Worm (Caenorhabditis elegans) whole organism, L4/young adult: ENCODE results near the gene pgp-4.

Experiments
- W03F9.2 ChIP-seq: fragments of 150-350 bp; optimal IDR thresholded peaks from 2 replicates; lab custom pipeline; 2014; ENCODE audit warnings: missing biosample characterization, missing genetic modification characterization
- dao-5 ChIP-seq: sonication (generic microtip); optimal IDR thresholded peaks from 2 replicates; lab custom pipeline; 2016; ENCODE audit warnings: missing genotype, missing genetic modification characterization, moderate library complexity, missing compliant biosample characterization
- him-1 ChIP-seq: sonication (generic microtip); optimal IDR thresholded peaks from 2 replicates; lab custom pipeline; 2016; ENCODE audit warnings: missing genotype, missing genetic modification reagents, missing genetic modification characterization, missing compliant biosample characterization

DNA sequence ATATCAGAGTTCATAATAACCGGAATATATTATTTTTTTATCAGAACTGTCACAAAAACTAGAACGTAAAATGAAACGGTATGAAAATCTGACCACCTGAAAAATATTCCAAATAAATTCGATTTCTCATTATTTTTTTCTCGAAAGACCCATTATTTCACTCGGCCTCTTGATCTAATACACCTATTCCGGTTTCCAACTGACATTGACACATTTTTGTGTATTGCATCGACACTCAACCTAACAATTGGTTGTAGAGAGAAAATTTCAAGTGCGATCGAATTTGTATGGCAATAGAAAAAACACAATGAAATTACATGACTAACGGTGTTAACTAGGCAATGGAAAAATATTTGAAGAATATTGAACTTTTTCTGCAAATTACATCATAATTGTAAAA is 28.3 kb downstream of the pgp-4 start:
- TF ChIP-seq him-1 (tag; lab: Kevin White, UChicago) (no peak), W03F9.2 (tag; lab: Kevin White, UChicago) (no peak), dao-5 (no peak)
